Worm (Caenorhabditis elegans) whole organism, young adult: ENCODE data around the gene F21C10.13.
A peak's percentile ranks its signal among the peaks of the same experiment; 100 is the strongest.

ENCODE experiments used
- F10E7.11 ChIP-seq: sonication (generic microtip); optimal IDR thresholded peaks from 2 replicates; lab custom pipeline; 2017; ENCODE audit warnings: mild to moderate bottlenecking, missing genetic modification characterization, moderate library complexity, missing compliant biosample characterization
- F23B12.7 ChIP-seq: sonication (generic microtip); optimal IDR thresholded peaks from 2 replicates; lab custom pipeline; 2017; ENCODE audit warnings: missing genetic modification characterization, mild to moderate bottlenecking, missing compliant biosample characterization, antibody characterized with exemption, moderate library complexity; ENCODE audit not compliant: insufficient read depth
- F39B2.1 ChIP-seq: fragments of 200-800 bp; sonication (Bioruptor generic); IDR thresholded peaks from 2 replicates; pipeline ENCODE4 v1.3.6; 2022; ENCODE audit warnings: missing genetic modification reagents, missing genetic modification characterization, missing compliant biosample characterization
- aptf-2 ChIP-seq: fragments of 200-800 bp; sonication (Bioruptor generic); conservative IDR thresholded peaks from 2 replicates; pipeline ENCODE4 v1.3.6; 2022; ENCODE audit warnings: missing genetic modification reagents, missing genetic modification characterization, missing compliant biosample characterization
- atf-7 ChIP-seq: sonication (generic microtip); optimal IDR thresholded peaks from 2 replicates; lab custom pipeline; 2017; ENCODE audit warnings: mild to moderate bottlenecking, missing genetic modification characterization, missing compliant biosample characterization
- lin-40 ChIP-seq: sonication (generic microtip); optimal IDR thresholded peaks from 2 replicates; lab custom pipeline; 2016; ENCODE audit warnings: missing genetic modification characterization, mild to moderate bottlenecking, missing compliant biosample characterization, missing genotype, missing genetic modification reagents
- lin-54 ChIP-seq: fragments of 200-800 bp; sonication (Bioruptor generic); optimal IDR thresholded peaks from 2 replicates; lab custom pipeline; 2018; ENCODE audit warnings: mild to moderate bottlenecking, missing genetic modification characterization, missing compliant biosample characterization
- madf-8 ChIP-seq: fragments of 200-800 bp; sonication (Bioruptor generic); conservative IDR thresholded peaks from 2 replicates; pipeline ENCODE4 v1.3.6; 2022; ENCODE audit warnings: missing genetic modification reagents, missing genetic modification characterization, missing compliant biosample characterization
- nfya-1 ChIP-seq: sonication (generic microtip); optimal IDR thresholded peaks from 2 replicates; lab custom pipeline; 2017; ENCODE audit warnings: antibody characterized with exemption, missing compliant biosample characterization, missing genetic modification characterization, borderline replicate concordance; ENCODE audit not compliant: insufficient read depth
- pha-4 ChIP-seq: fragments of 150-350 bp; sonication (generic microtip); optimal IDR thresholded peaks from 2 replicates; lab custom pipeline; 2014; ENCODE audit warnings: missing biosample characterization, missing genetic modification reagents, missing genetic modification characterization
- ztf-25 ChIP-seq: fragments of 200-800 bp; sonication (Bioruptor generic); IDR thresholded peaks from 2 replicates; pipeline ENCODE4 v1.3.6; 2022; ENCODE audit warnings: missing genetic modification reagents, missing genetic modification characterization, missing compliant biosample characterization

- TF ChIP-seq madf-8 (no peak), nfya-1 (tag; lab: Kevin White, UChicago) (no peak), F23B12.7 (tag; lab: Kevin White, UChicago) (no peak), lin-40 (tag; lab: Kevin White, UChicago) (no peak), F39B2.1 (GFP tag; lab: Robert Waterston, UW) (no peak), pha-4 (tag; lab: Kevin White, UChicago) (no peak), aptf-2 (GFP tag; lab: Robert Waterston, UW) (no peak), ztf-25 (GFP tag; lab: Robert Waterston, UW) (no peak), F10E7.11 (tag; lab: Kevin White, UChicago) (no peak), lin-54 (GFP tag; lab: Kevin White, UChicago) (no peak), atf-7 (tag; lab: Kevin White, UChicago) (peak; percentile 50)
These were observed 43.1 kb upstream of the F21C10.13 start for ce11 chrV:9078815-9079525.
